Fruit fly (Drosophila melanogaster): ENCODE measurements around the gene CG18249.

The CG18249 gene

dm6 chr3R:8239472-8240301, 19.7 kb downstream of the CG18249 start (continued):
- TF ChIP-seq CG31224 (GFP tag; IDR thresholded peaks at IDR 0.05) (peak; percentile 66), CTCF (GFP tag; optimal IDR thresholded peaks at IDR 0.05) (peak; percentile 47), Sry-β (GFP tag; optimal IDR thresholded peaks at IDR 0.05) (peak; percentile 73), jumu (GFP tag; optimal IDR thresholded peaks at IDR 0.05) (peak; percentile 30), Spps (tag; optimal IDR thresholded peaks at IDR 0.05) (peak; percentile 64), Elba2 (GFP tag; optimal IDR thresholded peaks at IDR 0.05) (no peak), MESR4 (GFP tag; optimal IDR thresholded peaks at IDR 0.05) (no peak), bbx (GFP tag; IDR thresholded peaks at IDR 0.05; ENCODE audit: partially characterized antibody) (no peak), CG8290 (GFP tag; optimal IDR thresholded peaks at IDR 0.05) (no peak), CG8290 (tag; optimal IDR thresholded peaks at IDR 0.05) (peak; percentile 57 to 70), sens-2 (GFP tag; IDR thresholded peaks at IDR 0.05) (peak; percentile 50; the same call in 1 of the 2 replicates), CG10565 (GFP tag; optimal IDR thresholded peaks at IDR 0.05) (peak; percentile 23), CG11695 (GFP tag; IDR thresholded peaks at IDR 0.05) (peak; percentile 72), nau (GFP tag; optimal IDR thresholded peaks at IDR 0.05) (peak; percentile 89), CG33557 (GFP tag; optimal IDR thresholded peaks at IDR 0.05) (peak; percentile 90), CG14965 (GFP tag; optimal IDR thresholded peaks at IDR 0.05; ENCODE audit: borderline replicate concordance) (no peak), grau (tag; optimal IDR thresholded peaks at IDR 0.05) (peak; percentile 92), tap (tag; optimal IDR thresholded peaks at IDR 0.05) (peak; percentile 87), CG8478 (optimal IDR thresholded peaks at IDR 0.05) (no peak), CG15514 (GFP tag; optimal IDR thresholded peaks at IDR 0.05) (peak; percentile 98), unc-4 (GFP tag; IDR thresholded peaks at IDR 0.05; ENCODE audit: partially characterized antibody) (no peak), ewg (GFP tag; optimal IDR thresholded peaks at IDR 0.05) (peak; percentile 68), vvl (GFP tag; IDR thresholded peaks at IDR 0.05) (peak; percentile 74; the same call in 1 of the 2 replicates), az2 (GFP tag; optimal IDR thresholded peaks at IDR 0.05) (peak; percentile 91), CG17328 (GFP tag; IDR thresholded peaks at IDR 0.05) (peak; percentile 73), rib (GFP tag; IDR thresholded peaks at IDR 0.05) (peak; percentile 41; the same call in 1 of the 2 replicates), Camta (GFP tag; optimal IDR thresholded peaks at IDR 0.05) (peak; percentile 81), oc (tag; optimal IDR thresholded peaks at IDR 0.05) (peak; percentile 81), NFAT (GFP tag; IDR thresholded peaks at IDR 0.05) (peak; percentile 46), Vsx1 (GFP tag; optimal IDR thresholded peaks at IDR 0.05) (peak; percentile 82), dm (GFP tag; optimal IDR thresholded peaks at IDR 0.05) (peak; percentile 56), CG18476 (GFP tag; optimal IDR thresholded peaks at IDR 0.05) (peak; percentile 88), Mes4 (GFP tag; optimal IDR thresholded peaks at IDR 0.05) (peak; percentile 51), Nf-YB (GFP tag; optimal IDR thresholded peaks at IDR 0.05) (peak; percentile 83), cwo (GFP tag; optimal IDR thresholded peaks at IDR 0.05) (peak; percentile 87), slou (GFP tag; optimal IDR thresholded peaks at IDR 0.05) (peak; percentile 69), CG13894 (tag; optimal IDR thresholded peaks at IDR 0.05) (peak; percentile 66), Max (GFP tag; optimal IDR thresholded peaks at IDR 0.05) (peak; percentile 90), CG8359 (GFP tag; optimal IDR thresholded peaks at IDR 0.05; ENCODE audit: borderline replicate concordance) (peak; percentile 51), cg (GFP tag; optimal IDR thresholded peaks at IDR 0.05) (peak; percentile 70), ap (GFP tag; IDR thresholded peaks at IDR 0.05) (peak; percentile 60), CG14014 (GFP tag; IDR thresholded peaks at IDR 0.05) (peak; percentile 69), CG18619 (GFP tag; optimal IDR thresholded peaks at IDR 0.05) (peak; percentile 95), Dek (tag; optimal IDR thresholded peaks at IDR 0.05) (peak; percentile 87), amos (GFP tag; IDR thresholded peaks at IDR 0.05; ENCODE audit: partially characterized antibody) (no peak), CG1603 (tag; optimal IDR thresholded peaks at IDR 0.05) (peak; percentile 37), br (optimal IDR thresholded peaks at IDR 0.05) (no peak), CG4328 (GFP tag; optimal IDR thresholded peaks at IDR 0.05) (peak; percentile 93), CG11398 (GFP tag; optimal IDR thresholded peaks at IDR 0.05) (peak; percentile 64), CG2199 (GFP tag; IDR thresholded peaks at IDR 0.05) (no peak)
